Worm (Caenorhabditis elegans) whole organism, L4 larva: ENCODE results near the gene ttr-35.

Source experiments
- F26F4.8 ChIP-seq: fragments of 200-800 bp; sonication (Bioruptor generic); conservative IDR thresholded peaks from 2 replicates; pipeline ENCODE4 v1.3.6; 2022; ENCODE audit warnings: missing genetic modification characterization, missing compliant biosample characterization
- F49E8.2 ChIP-seq: sonication (generic microtip); optimal IDR thresholded peaks from 2 replicates; lab custom pipeline; 2016; ENCODE audit warnings: missing compliant biosample characterization, mild to moderate bottlenecking, missing genetic modification characterization, borderline replicate concordance
- R02D3.7 ChIP-seq: fragments of 150-350 bp; sonication (generic microtip); optimal IDR thresholded peaks from 3 replicates; lab custom pipeline; 2014; ENCODE audit warnings: missing biosample characterization, missing genetic modification characterization
- Y48G9A.11 ChIP-seq: fragments of 200-800 bp; sonication (Bioruptor generic); IDR thresholded peaks from 2 replicates; pipeline ENCODE4 v1.3.6; 2022; ENCODE audit warnings: missing genetic modification reagents, missing genetic modification characterization, missing compliant biosample characterization
- Y75B8A.6 ChIP-seq: fragments of 200-800 bp; sonication (Bioruptor generic); IDR thresholded peaks from 2 replicates; pipeline ENCODE4 v1.3.6; 2022; ENCODE audit warnings: missing genetic modification reagents, missing genetic modification characterization, missing compliant biosample characterization
- ZK546.5 ChIP-seq, 2 experiments: sonication (generic microtip); optimal IDR thresholded peaks; 2 replicates each; lab custom pipeline; 2017; ENCODE audit warnings: missing biosample characterization in 2 of 2, missing genetic modification characterization in 2 of 2
- aha-1 ChIP-seq: fragments of 150-350 bp; peaks from one replicate; lab custom pipeline; 2014; ENCODE audit warnings: missing biosample characterization, missing genetic modification characterization
- aly-2 ChIP-seq: sonication (generic microtip); optimal IDR thresholded peaks from 2 replicates; lab custom pipeline; 2018; ENCODE audit warnings: missing biosample characterization, missing genetic modification characterization
- ama-1 ChIP-seq: fragments of 150-350 bp; optimal IDR thresholded peaks from 2 replicates; lab custom pipeline; 2014; ENCODE audit warnings: inconsistent platforms, mixed read lengths
- ceh-28 ChIP-seq: fragments of 150-350 bp; optimal IDR thresholded peaks from 2 replicates; lab custom pipeline; 2014; ENCODE audit warnings: missing biosample characterization, missing genetic modification reagents, missing genetic modification characterization
- ctbp-1 ChIP-seq: fragments of 200-800 bp; sonication (Bioruptor generic); IDR thresholded peaks from 2 replicates; pipeline ENCODE4 v1.3.6; 2022; ENCODE audit warnings: missing genetic modification reagents, missing genetic modification characterization, missing compliant biosample characterization
- daf-16 ChIP-seq, 3 experiments: sonication (generic microtip); optimal IDR thresholded peaks; 2 replicates each; lab custom pipeline; 2016 to 2017; ENCODE audit warnings: missing genetic modification characterization in 3 of 3, missing genetic modification reagents in 3 of 3, mild to moderate bottlenecking in 2 of 3, missing compliant biosample characterization in 2 of 3, missing biosample characterization in 1 of 3, moderate library complexity in 1 of 3
- dmd-6 ChIP-seq: fragments of 200-800 bp; sonication (Bioruptor generic); IDR thresholded peaks from 2 replicates; pipeline ENCODE4 v1.3.6; 2022; ENCODE audit warnings: missing genetic modification reagents, missing genetic modification characterization, missing compliant biosample characterization
- dmd-8 ChIP-seq: fragments of 200-800 bp; sonication (Bioruptor generic); IDR thresholded peaks from 2 replicates; pipeline ENCODE4 v1.3.6; 2022; ENCODE audit warnings: missing genetic modification characterization, missing compliant biosample characterization
- dve-1 ChIP-seq: sonication (generic microtip); optimal IDR thresholded peaks from 2 replicates; lab custom pipeline; 2017; ENCODE audit warnings: antibody characterized with exemption, mild to moderate bottlenecking, missing genetic modification characterization, missing compliant biosample characterization; ENCODE audit not compliant: insufficient read depth
- fos-1 ChIP-seq: fragments of 150-350 bp; optimal IDR thresholded peaks from 2 replicates; lab custom pipeline; 2014; ENCODE audit warnings: missing biosample characterization, missing genetic modification characterization
- gei-8 ChIP-seq: fragments of 200-800 bp; sonication (Bioruptor generic); optimal IDR thresholded peaks from 2 replicates; lab custom pipeline; 2018; ENCODE audit warnings: mild to moderate bottlenecking, missing genetic modification characterization, missing compliant biosample characterization
- hlh-11 ChIP-seq: fragments of 200-800 bp; sonication (Bioruptor generic); optimal IDR thresholded peaks from 2 replicates; lab custom pipeline; 2018; ENCODE audit warnings: mild to moderate bottlenecking, missing genetic modification characterization, missing compliant biosample characterization
- hlh-30 ChIP-seq: sonication (generic microtip); optimal IDR thresholded peaks from 2 replicates; lab custom pipeline; 2017; ENCODE audit warnings: antibody characterized with exemption, mild to moderate bottlenecking, missing genetic modification characterization, missing compliant biosample characterization; ENCODE audit not compliant: insufficient read depth
- hmg-1.1 ChIP-seq: fragments of 200-800 bp; sonication (Bioruptor generic); IDR thresholded peaks from 2 replicates; pipeline ENCODE4 v1.3.6; 2022; ENCODE audit warnings: missing genetic modification reagents, missing genetic modification characterization, missing compliant biosample characterization
- jun-1 ChIP-seq: fragments of 150-350 bp; optimal IDR thresholded peaks from 2 replicates; lab custom pipeline; 2014; ENCODE audit warnings: missing biosample characterization, missing genetic modification reagents, missing genetic modification characterization
- lim-7 ChIP-seq: fragments of 200-800 bp; sonication (Bioruptor generic); IDR thresholded peaks from 2 replicates; pipeline ENCODE4 v1.3.6; 2022; ENCODE audit warnings: missing genetic modification characterization, missing compliant biosample characterization
- lin-29 ChIP-seq: fragments of 200-800 bp; sonication (Bioruptor generic); IDR thresholded peaks from 2 replicates; pipeline ENCODE4 v1.3.6; 2022; ENCODE audit warnings: missing genetic modification reagents, missing genetic modification characterization, missing compliant biosample characterization
- lin-38 ChIP-seq: fragments of 200-800 bp; sonication (Bioruptor generic); IDR thresholded peaks from 2 replicates; pipeline ENCODE4 v1.3.6; 2022; ENCODE audit warnings: missing genetic modification reagents, missing genetic modification characterization, missing compliant biosample characterization
- mdl-1 ChIP-seq, 2 experiments: fragments of 150-350 bp in 1 of 2; sonication (generic microtip) in 1 of 2; optimal IDR thresholded peaks; 2 replicates each; lab custom pipeline; 2014 to 2017; ENCODE audit warnings: missing biosample characterization in 2 of 2, missing genetic modification characterization in 2 of 2
- mxl-2 ChIP-seq: fragments of 200-800 bp; sonication (Bioruptor generic); conservative IDR thresholded peaks from 2 replicates; pipeline ENCODE4 v1.3.6; 2022; ENCODE audit warnings: missing genetic modification reagents, missing genetic modification characterization, missing compliant biosample characterization
- nhr-10 ChIP-seq: fragments of 150-350 bp; optimal IDR thresholded peaks from 2 replicates; lab custom pipeline; 2014; ENCODE audit warnings: missing biosample characterization, missing genetic modification characterization
- nhr-11 ChIP-seq: fragments of 150-350 bp; optimal IDR thresholded peaks from 2 replicates; lab custom pipeline; 2014; ENCODE audit warnings: missing biosample characterization, missing genetic modification characterization
- nhr-25 ChIP-seq: sonication (generic microtip); optimal IDR thresholded peaks from 2 replicates; lab custom pipeline; 2017; ENCODE audit warnings: missing genetic modification characterization, mild to moderate bottlenecking, missing compliant biosample characterization, antibody characterized with exemption, moderate library complexity, borderline replicate concordance; ENCODE audit not compliant: insufficient read depth
- nhr-41 ChIP-seq: fragments of 200-800 bp; sonication (Bioruptor generic); IDR thresholded peaks from 2 replicates; pipeline ENCODE4 v1.3.6; 2022; ENCODE audit warnings: missing genetic modification reagents, missing genetic modification characterization, missing compliant biosample characterization
- php-3 ChIP-seq: fragments of 200-800 bp; sonication (Bioruptor generic); IDR thresholded peaks from 2 replicates; pipeline ENCODE4 v1.3.6; 2022; ENCODE audit warnings: missing genetic modification reagents, missing genetic modification characterization, missing compliant biosample characterization
- skn-1 ChIP-seq: fragments of 150-350 bp; optimal IDR thresholded peaks from 2 replicates; lab custom pipeline; 2014; ENCODE audit warnings: missing biosample characterization, missing genetic modification characterization
- snpc-1.2 ChIP-seq: fragments of 200-800 bp; sonication (Bioruptor generic); IDR thresholded peaks from 2 replicates; pipeline ENCODE4 v1.3.6; 2022; ENCODE audit warnings: missing genetic modification reagents, missing genetic modification characterization, missing compliant biosample characterization
- spr-1 ChIP-seq: sonication (generic microtip); optimal IDR thresholded peaks from 2 replicates; lab custom pipeline; 2016; ENCODE audit warnings: mild to moderate bottlenecking, missing genetic modification characterization, missing compliant biosample characterization
- tag-97 ChIP-seq: fragments of 200-800 bp; sonication (Bioruptor generic); IDR thresholded peaks from 2 replicates; pipeline ENCODE4 v1.3.6; 2022; ENCODE audit warnings: missing genetic modification characterization, missing compliant biosample characterization
- tra-1 ChIP-seq: fragments of 200-800 bp; sonication (Bioruptor generic); IDR thresholded peaks from 2 replicates; pipeline ENCODE4 v1.3.6; 2022; ENCODE audit warnings: missing genetic modification reagents, missing genetic modification characterization, missing compliant biosample characterization
- unc-62 ChIP-seq, 3 experiments: fragments of 150-350 bp in 1 of 3; sonication (generic microtip); optimal IDR thresholded peaks in 2 of 3; peaks in 1 of 3; 1 replicate in 1 of 3; 2 replicates in 2 of 3; lab custom pipeline; 2014 to 2017; ENCODE audit warnings: missing biosample characterization in 3 of 3, missing genetic modification characterization in 3 of 3, missing genetic modification reagents in 3 of 3, missing genotype in 1 of 3
- zag-1 ChIP-seq: fragments of 150-350 bp; optimal IDR thresholded peaks from 2 replicates; lab custom pipeline; 2014; ENCODE audit warnings: missing biosample characterization, missing genetic modification characterization
- zfp-3 ChIP-seq: fragments of 200-800 bp; sonication (Bioruptor generic); conservative IDR thresholded peaks from 2 replicates; pipeline ENCODE4 v1.3.6; 2022; ENCODE audit warnings: missing genetic modification reagents, missing genetic modification characterization, missing compliant biosample characterization

The ttr-35 gene

DNA sequence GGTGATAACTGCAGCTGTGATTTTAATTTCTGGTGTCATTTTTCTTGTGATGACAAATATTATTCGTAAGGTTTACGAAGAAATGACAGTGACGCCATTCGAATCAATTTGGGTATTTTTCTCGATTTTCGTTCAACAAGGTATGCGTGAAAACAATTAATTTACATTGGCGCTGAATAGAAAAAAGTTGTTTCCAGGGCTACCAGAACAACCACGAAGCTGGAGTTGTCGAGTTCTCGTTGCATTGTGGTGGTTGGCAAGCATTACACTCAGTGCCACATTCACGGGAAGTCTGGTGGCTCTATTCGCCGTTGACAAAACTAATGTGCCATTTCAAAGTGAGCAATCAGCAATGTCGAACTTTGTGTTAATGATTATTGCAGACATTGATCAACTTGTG lies 4.4 kb upstream of the ttr-35 start:
- TF ChIP-seq tag-97 (GFP tag; lab: Robert Waterston, UW) (no peak), unc-62 (GFP tag; optimal IDR thresholded peaks at IDR 0.05 in 1 of 2; lab: Kevin White, UChicago) (peak in 1 of 2 experiments; percentile 96), unc-62 (tag; optimal IDR thresholded peaks at IDR 0.05; lab: Kevin White, UChicago) (no peak), F49E8.2 (no peak), nhr-41 (no peak), ama-1 (lab: Kevin White, UChicago) (no peak), snpc-1.2 (GFP tag; lab: Robert Waterston, UW) (no peak)

DNA sequence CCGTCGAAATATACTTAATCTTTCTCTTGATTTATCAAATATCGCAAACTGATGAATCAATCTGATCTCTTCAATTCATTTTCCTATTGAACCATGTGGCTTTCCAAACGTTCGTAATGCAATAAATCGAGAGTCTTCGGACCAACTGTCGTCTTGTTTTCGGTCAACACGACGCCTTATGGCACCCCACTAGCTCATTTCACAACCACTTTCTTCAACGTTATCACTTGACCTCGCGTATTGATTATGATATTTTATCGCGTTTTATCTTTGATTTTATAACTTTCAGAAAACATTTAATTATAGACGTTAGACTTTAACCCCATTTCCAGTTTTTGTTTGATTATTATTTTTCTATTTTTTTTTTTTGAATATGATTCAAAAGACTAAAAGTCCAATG lies 2.3 kb upstream of the ttr-35 start:
- TF ChIP-seq gei-8, result no peak
- peak; percentile 25 for TF ChIP-seq hlh-30 (tag; lab: Kevin White, UChicago)
- TF ChIP-seq hmg-1.1 (GFP tag; lab: Robert Waterston, UW), result no peak
- TF ChIP-seq unc-62 (GFP tag; optimal IDR thresholded peaks at IDR 0.05 in 1 of 2; lab: Kevin White, UChicago), result peak in 1 of 2 experiments; percentile 89
- TF ChIP-seq unc-62 (tag; optimal IDR thresholded peaks at IDR 0.05; lab: Kevin White, UChicago), result no peak
- TF ChIP-seq zag-1 (tag; lab: Kevin White, UChicago), result no peak
- TF ChIP-seq daf-16 (GFP tag; optimal IDR thresholded peaks at IDR 0.05; lab: Kevin White, UChicago), result peak in 1 of 2 experiments; percentile 66
- peak; percentile 86 for TF ChIP-seq daf-16 (tag; optimal IDR thresholded peaks at IDR 0.05; lab: Kevin White, UChicago)
- TF ChIP-seq hlh-11 (tag; lab: Kevin White, UChicago), result peak; percentile 43
- TF ChIP-seq dve-1 (tag; lab: Kevin White, UChicago), result peak; percentile 19
- peak; percentile 65 for TF ChIP-seq aha-1 (tag; lab: Kevin White, UChicago)
- no peak for TF ChIP-seq ZK546.5 (tag; optimal IDR thresholded peaks at IDR 0.05; lab: Kevin White, UChicago)
- TF ChIP-seq dmd-8 (GFP tag; lab: Robert Waterston, UW), result no peak
- no peak for TF ChIP-seq ceh-28 (tag; lab: Kevin White, UChicago)
- TF ChIP-seq fos-1 (tag; lab: Kevin White, UChicago), result no peak
- no peak for TF ChIP-seq R02D3.7 (tag; lab: Kevin White, UChicago)
- peak; percentile 24 for TF ChIP-seq nhr-11 (tag; lab: Kevin White, UChicago)
- no peak for TF ChIP-seq mdl-1 (tag; optimal IDR thresholded peaks at IDR 0.05; lab: Kevin White, UChicago)
- peak; percentile 75; the same call in 1 of the 2 replicates for TF ChIP-seq php-3 (GFP tag; lab: Robert Waterston, UW)
- TF ChIP-seq zfp-3 (GFP tag; lab: Robert Waterston, UW), result no peak
- TF ChIP-seq dmd-6, result 0 out of 2 replicates have a peak, but pooled peaks have one; percentile 7

DNA sequence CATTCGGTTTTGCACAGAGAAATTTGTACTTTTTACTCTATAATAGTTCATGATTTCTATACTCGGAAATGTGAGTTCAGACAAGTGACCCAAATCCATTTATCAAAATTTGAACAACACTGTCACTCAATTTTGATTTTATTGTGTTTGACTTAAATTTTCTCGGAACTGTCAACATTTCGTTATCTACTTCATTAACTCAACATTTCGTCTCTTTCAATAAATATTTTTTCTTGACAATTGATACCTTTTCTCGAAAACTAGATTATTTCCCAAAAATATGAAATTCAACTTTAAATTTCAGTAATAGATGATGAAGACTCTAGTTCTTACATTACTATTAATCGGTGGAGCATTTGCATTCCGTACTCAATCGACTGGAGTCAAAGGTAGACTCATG lies 1.5 kb upstream of the ttr-35 start, which contains the start of gene ttr-36:
Gene ttr-36 (plus strand): TSS at position 301 of the 400 bp plus-strand sequence.
- TF ChIP-seq gei-8 (no peak), daf-16 (GFP tag; optimal IDR thresholded peaks at IDR 0.05; lab: Kevin White, UChicago) (no peak), daf-16 (tag; optimal IDR thresholded peaks at IDR 0.05; lab: Kevin White, UChicago) (peak; percentile 68), dmd-6 (peak; percentile 39; the same call in 1 of the 2 replicates)
- TF ChIP-seq, all 104 proteins: peak for 2

DNA sequence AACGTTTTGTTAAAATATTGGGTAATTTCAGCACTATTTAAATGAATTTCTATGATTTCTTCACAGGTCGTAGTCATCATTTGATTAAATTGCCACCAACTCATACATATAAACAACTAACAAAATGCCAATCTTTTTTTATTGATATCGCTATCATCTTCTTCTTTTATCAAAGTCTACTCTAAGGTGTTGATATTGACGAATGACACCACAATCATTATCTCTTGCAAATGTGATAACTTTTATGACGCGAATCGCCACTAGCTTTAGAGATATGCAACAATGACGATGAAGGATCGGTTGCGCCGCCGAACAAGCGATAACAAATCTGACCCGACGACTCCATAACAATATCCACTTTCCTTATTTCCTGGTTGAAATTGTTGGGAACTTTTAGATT lies 2.4 kb downstream of the ttr-35 start:
- TF ChIP-seq dve-1 (tag; lab: Kevin White, UChicago) (peak; percentile 74), daf-16 (GFP tag; optimal IDR thresholded peaks at IDR 0.05; lab: Kevin White, UChicago) (peak in 1 of 2 experiments; percentile 6), daf-16 (tag; optimal IDR thresholded peaks at IDR 0.05; lab: Kevin White, UChicago) (peak; percentile 84), lin-29 (GFP tag; lab: Robert Waterston, UW) (no peak), hlh-11 (tag; lab: Kevin White, UChicago) (peak; percentile 43), dmd-6 (peak; percentile 50), snpc-1.2 (GFP tag; lab: Robert Waterston, UW) (no peak), nhr-10 (tag; lab: Kevin White, UChicago) (no peak), ctbp-1 (GFP tag; lab: Robert Waterston, UW) (no peak), aly-2 (tag; lab: Kevin White, UChicago) (no peak), gei-8 (no peak), lim-7 (no peak), F26F4.8 (GFP tag; lab: Robert Waterston, UW) (no peak)

DNA sequence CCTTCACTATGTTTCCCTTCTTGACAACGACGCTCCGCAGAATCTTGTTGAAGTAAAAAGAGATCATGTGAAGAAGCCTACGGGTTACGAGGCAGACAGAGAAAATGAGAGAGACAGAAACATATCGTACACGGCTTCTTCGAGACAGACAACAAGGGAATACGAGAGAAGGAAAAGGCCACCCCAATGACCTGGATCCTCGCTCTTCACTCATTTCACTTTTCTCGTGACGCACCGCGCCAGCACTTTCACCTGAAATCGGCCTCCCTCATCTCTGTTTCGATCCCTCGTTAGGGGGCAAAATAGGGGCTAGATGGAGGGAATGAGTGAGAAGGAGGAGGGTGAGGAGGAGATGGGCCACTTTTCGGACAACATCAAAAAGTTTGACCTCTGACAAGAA lies 3.2 kb downstream of the ttr-35 start:
- TF ChIP-seq skn-1, result no peak
- TF ChIP-seq nhr-11 (tag; lab: Kevin White, UChicago), result no peak
- peak; percentile 63 for TF ChIP-seq aha-1 (tag; lab: Kevin White, UChicago)
- TF ChIP-seq Y48G9A.11 (GFP tag; lab: Robert Waterston, UW), result no peak
- TF ChIP-seq nhr-41, result no peak
- no peak for TF ChIP-seq daf-16 (GFP tag; optimal IDR thresholded peaks at IDR 0.05; lab: Kevin White, UChicago)
- TF ChIP-seq daf-16 (tag; optimal IDR thresholded peaks at IDR 0.05; lab: Kevin White, UChicago), result no peak
- TF ChIP-seq lin-38, result no peak
- peak; percentile 76 for TF ChIP-seq hlh-30 (tag; lab: Kevin White, UChicago)
- no peak for TF ChIP-seq Y75B8A.6 (GFP tag; lab: Robert Waterston, UW)
- TF ChIP-seq spr-1 (tag; lab: Kevin White, UChicago), result no peak
- TF ChIP-seq mxl-2 (GFP tag; lab: Robert Waterston, UW), result no peak
- TF ChIP-seq hlh-11 (tag; lab: Kevin White, UChicago), result peak; percentile 50
- no peak for TF ChIP-seq jun-1 (tag; lab: Kevin White, UChicago)
- no peak for TF ChIP-seq tra-1 (GFP tag; lab: Robert Waterston, UW)
- TF ChIP-seq nhr-25 (tag; lab: Kevin White, UChicago), result peak; percentile 10
- TF ChIP-seq mdl-1 (tag; optimal IDR thresholded peaks at IDR 0.05; lab: Kevin White, UChicago), result peak in 1 of 2 experiments; percentile 22
